In genomic region chrX:10576872-10577271, ce11 we compare ENCODE assay signal across 4 worm cellular contexts.
TF ChIP-seq lines count a peak whose summit lies in the region.

Gene nhx-5, plus strand, starts transcription at chrX:10576953.

TF ChIP-seq in whole organism, L3 larva, 47 proteins besides CTCF, POLR2A, EP300 and RAD21:
- TF ChIP-seq nhr-43 (tag; optimal IDR thresholded peaks at IDR 0.05; lab: Kevin White, UChicago; ENCODE audit: poor library complexity, severe bottlenecking) (no peak), lin-39 (tag; optimal IDR thresholded peaks at IDR 0.05; lab: Kevin White, UChicago) (peak; percentile 53)

TF ChIP-seq in whole organism, L4 larva, 104 proteins besides CTCF, POLR2A, EP300 and RAD21:
- TF ChIP-seq hlh-30 (tag; optimal IDR thresholded peaks at IDR 0.05; lab: Kevin White, UChicago; ENCODE audit: insufficient read depth) (peak; percentile 31), snpc-4 (tag; optimal IDR thresholded peaks at IDR 0.05; lab: Kevin White, UChicago) (no peak), mes-2 (tag; optimal IDR thresholded peaks at IDR 0.05; lab: Kevin White, UChicago; ENCODE audit: poor library complexity, severe bottlenecking) (peak; percentile 4)

TF ChIP-seq in whole organism, mixed stage, embryonic, 35 proteins besides CTCF, POLR2A, EP300 and RAD21:
- TF ChIP-seq ces-1 (GFP tag; optimal IDR thresholded peaks at IDR 0.05; lab: Kevin White, UChicago) (peak; percentile 51), blmp-1 (tag; optimal IDR thresholded peaks at IDR 0.05; lab: Kevin White, UChicago) (no peak)

TF ChIP-seq in whole organism, young adult, 124 proteins besides CTCF, POLR2A, EP300 and RAD21:
- TF ChIP-seq nfyb-1 (GFP tag; IDR thresholded peaks at IDR 0.05; lab: Robert Waterston, UW) = 0 out of 2 replicates have a peak, but pooled peaks have one; percentile 35
- no peak for TF ChIP-seq aptf-3 (GFP tag; IDR thresholded peaks at IDR 0.05; lab: Robert Waterston, UW)
